Worm (Caenorhabditis elegans) whole organism, early embryonic: ENCODE results near the gene sdz-31.

Source experiments
- B0310.2 ChIP-seq: sonication (generic microtip); optimal IDR thresholded peaks from 2 replicates; lab custom pipeline; 2016; ENCODE audit warnings: mild to moderate bottlenecking, missing genetic modification characterization, missing compliant biosample characterization
- F13C5.2 ChIP-seq: sonication (generic microtip); optimal IDR thresholded peaks from 2 replicates; lab custom pipeline; 2017; ENCODE audit warnings: mild to moderate bottlenecking, missing genetic modification characterization, inconsistent platforms, missing compliant biosample characterization
- aly-1 ChIP-seq: sonication (generic microtip); optimal IDR thresholded peaks from 2 replicates; lab custom pipeline; 2016; ENCODE audit warnings: missing genetic modification characterization, missing compliant biosample characterization
- ama-1 ChIP-seq: fragments of 150-350 bp; optimal IDR thresholded peaks from 2 replicates; lab custom pipeline; 2014
- ceh-13 ChIP-seq: fragments of 200-800 bp; sonication (Bioruptor generic); optimal IDR thresholded peaks from 2 replicates; lab custom pipeline; 2018; ENCODE audit warnings: mild to moderate bottlenecking, missing genetic modification characterization, missing compliant biosample characterization
- ceh-36 ChIP-seq: sonication (generic microtip); optimal IDR thresholded peaks from 2 replicates; lab custom pipeline; 2016; ENCODE audit warnings: missing genetic modification characterization, inconsistent platforms, missing compliant biosample characterization
- ets-7 ChIP-seq: sonication (generic microtip); optimal IDR thresholded peaks from 2 replicates; lab custom pipeline; 2016; ENCODE audit warnings: missing genotype, missing genetic modification characterization, missing compliant biosample characterization
- flt-1 ChIP-seq: fragments of 200-800 bp; sonication (Bioruptor generic); IDR thresholded peaks from 2 replicates; pipeline ENCODE4 v1.3.6; 2022; ENCODE audit warnings: missing genetic modification characterization, missing compliant biosample characterization
- hmbx-1 ChIP-seq: sonication (generic microtip); optimal IDR thresholded peaks from 2 replicates; lab custom pipeline; 2016; ENCODE audit warnings: mild to moderate bottlenecking, missing genetic modification characterization, missing compliant biosample characterization
- hmg-4 ChIP-seq: fragments of 200-800 bp; sonication (Bioruptor generic); optimal IDR thresholded peaks from 2 replicates; lab custom pipeline; 2018; ENCODE audit warnings: mild to moderate bottlenecking, missing genetic modification characterization, missing compliant biosample characterization
- hnd-1 ChIP-seq: sonication (generic microtip); optimal IDR thresholded peaks from 2 replicates; lab custom pipeline; 2016; ENCODE audit warnings: missing genetic modification characterization, missing compliant biosample characterization
- pes-1 ChIP-seq: fragments of 200-800 bp; sonication (Bioruptor generic); IDR thresholded peaks from 2 replicates; pipeline ENCODE4 v1.3.6; 2022; ENCODE audit warnings: missing genetic modification reagents, missing genetic modification characterization, missing compliant biosample characterization
- scrt-1 ChIP-seq: fragments of 200-800 bp; sonication (Bioruptor generic); IDR thresholded peaks from 2 replicates; pipeline ENCODE4 v1.3.6; 2022; ENCODE audit warnings: missing genetic modification characterization, missing compliant biosample characterization
- sea-1 ChIP-seq: fragments of 200-800 bp; sonication (Bioruptor generic); conservative IDR thresholded peaks from 2 replicates; pipeline ENCODE4 v1.3.6; 2022; ENCODE audit warnings: missing genetic modification characterization, missing compliant biosample characterization
- tbx-11 ChIP-seq: fragments of 200-800 bp; sonication (Bioruptor generic); IDR thresholded peaks from 2 replicates; pipeline ENCODE4 v1.3.6; 2022; ENCODE audit warnings: missing genetic modification characterization, missing compliant biosample characterization
- tbx-37 ChIP-seq: fragments of 200-800 bp; sonication (Bioruptor generic); conservative IDR thresholded peaks from 2 replicates; pipeline ENCODE4 v1.3.6; 2022; ENCODE audit warnings: missing genetic modification reagents, missing genetic modification characterization, missing compliant biosample characterization
- tra-4 ChIP-seq: sonication (generic microtip); optimal IDR thresholded peaks from 2 replicates; lab custom pipeline; 2017; ENCODE audit warnings: missing genetic modification characterization, missing compliant biosample characterization

The sdz-31 gene

DNA sequence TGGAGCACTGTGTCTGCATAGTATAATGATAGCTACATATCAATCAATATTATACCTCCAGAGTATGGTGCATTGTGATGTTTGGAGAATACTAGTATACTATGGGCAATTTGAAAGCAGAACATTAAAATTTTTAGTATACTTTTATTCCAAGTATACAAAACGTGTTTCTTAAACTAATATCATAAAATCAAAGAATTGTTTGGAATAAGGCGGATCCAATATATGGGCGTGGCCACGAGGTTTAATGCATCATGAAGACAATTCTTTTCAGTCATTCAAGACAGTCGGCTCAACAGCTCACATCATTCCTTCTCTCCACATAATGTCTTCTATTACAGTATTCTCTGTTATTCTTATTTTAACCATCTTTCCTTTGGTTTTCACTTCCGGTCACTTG, at the start of gene sdz-31:
Gene sdz-31 (plus strand): TSS at position 301 of the 400 bp plus-strand sequence.
- TF ChIP-seq hnd-1 (no peak), ama-1 (lab: Kevin White, UChicago) (no peak), flt-1 (GFP tag; lab: Robert Waterston, UW) (no peak), sea-1 (GFP tag; lab: Robert Waterston, UW) (no peak), ceh-36 (tag; lab: Kevin White, UChicago) (no peak), ets-7 (tag; lab: Kevin White, UChicago) (no peak), hmg-4 (no peak), scrt-1 (GFP tag; lab: Robert Waterston, UW) (no peak)

DNA sequence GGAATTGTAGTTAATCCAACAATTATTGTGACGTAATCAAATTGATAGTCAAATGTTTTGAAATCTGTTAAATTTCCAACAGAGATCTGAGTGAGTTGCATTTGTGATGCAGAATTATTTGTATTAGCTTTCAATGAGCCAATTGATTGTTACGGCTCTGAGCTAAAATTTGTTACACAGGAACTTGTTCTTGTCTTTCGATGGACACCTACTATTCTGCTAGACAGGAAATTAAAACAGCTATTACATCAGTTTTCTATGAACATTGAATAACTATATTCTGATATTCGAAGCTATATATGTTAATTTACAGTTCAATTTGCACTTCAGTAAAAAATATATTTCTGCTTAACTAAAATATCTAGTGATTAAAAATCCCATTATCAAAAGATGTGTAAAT, 46.1 kb upstream of the sdz-31 start, which contains the start of gene sru-40:
Gene sru-40 (minus strand): TSS at position 101 of the 400 bp plus-strand sequence.
- TF ChIP-seq ceh-13 (no peak), tra-4 (tag; lab: Kevin White, UChicago) (no peak), F13C5.2 (tag; lab: Kevin White, UChicago) (no peak), hmg-4 (no peak), ama-1 (lab: Kevin White, UChicago) (no peak)

DNA sequence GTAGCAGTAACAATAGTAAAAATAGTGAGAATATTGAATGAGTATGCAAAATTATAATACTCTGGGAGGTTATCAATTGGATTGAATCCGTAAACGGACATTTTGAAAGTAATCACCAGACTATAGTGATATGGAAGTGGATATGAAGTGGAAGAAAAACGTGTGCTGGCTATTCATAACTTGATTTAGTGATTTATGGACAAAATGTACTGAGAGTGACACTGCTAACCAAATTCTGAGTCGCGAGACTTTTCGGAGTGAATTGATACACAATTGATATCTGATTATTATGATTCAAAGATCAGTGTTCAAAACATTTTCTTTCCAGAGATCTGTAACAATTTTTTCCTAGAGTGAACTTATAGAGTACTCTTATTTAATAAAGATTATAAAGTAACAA, 44.0 kb upstream of the sdz-31 start, which contains the start of gene sru-38:
Gene sru-38 (minus strand): TSS at position 101 of the 400 bp plus-strand sequence.
- TF ChIP-seq tbx-11 (GFP tag; lab: Robert Waterston, UW): no peak
- TF ChIP-seq aly-1 (tag; lab: Kevin White, UChicago): no peak
- TF ChIP-seq hmbx-1 (tag; lab: Kevin White, UChicago): no peak
- no peak for TF ChIP-seq pes-1 (GFP tag; lab: Robert Waterston, UW)
- TF ChIP-seq flt-1 (GFP tag; lab: Robert Waterston, UW): no peak
- no peak for TF ChIP-seq F13C5.2 (tag; lab: Kevin White, UChicago)
- no peak for TF ChIP-seq tra-4 (tag; lab: Kevin White, UChicago)
- no peak for TF ChIP-seq ama-1 (lab: Kevin White, UChicago)
- no peak for TF ChIP-seq hnd-1

DNA sequence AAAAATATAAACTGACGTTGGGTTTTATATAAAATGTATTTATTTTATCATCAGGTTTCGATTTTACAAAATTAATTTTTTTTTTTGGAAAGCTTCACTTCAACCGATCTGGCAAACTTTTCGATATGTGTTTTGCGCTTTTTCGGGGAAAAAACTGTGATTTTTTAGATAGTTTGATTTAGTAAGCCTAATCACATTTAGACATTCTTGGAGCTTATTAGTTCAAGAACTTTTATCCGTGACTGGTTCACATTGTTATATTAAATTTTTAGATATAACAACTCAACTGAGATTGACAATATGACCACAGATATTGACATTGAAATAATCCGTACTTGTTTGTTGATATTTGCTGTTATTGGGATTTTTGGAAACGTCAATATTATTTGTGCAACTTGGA, 42.3 kb upstream of the sdz-31 start, which contains the start of gene srsx-21:
Gene srsx-21 (plus strand): TSS at position 301 of the 400 bp plus-strand sequence.
- no peak for TF ChIP-seq tbx-37
- no peak for TF ChIP-seq ceh-36 (tag; lab: Kevin White, UChicago)
- TF ChIP-seq flt-1 (GFP tag; lab: Robert Waterston, UW): no peak
- no peak for TF ChIP-seq hmbx-1 (tag; lab: Kevin White, UChicago)
- no peak for TF ChIP-seq tra-4 (tag; lab: Kevin White, UChicago)
- TF ChIP-seq ets-7 (tag; lab: Kevin White, UChicago): no peak
- TF ChIP-seq sea-1 (GFP tag; lab: Robert Waterston, UW): no peak
- no peak for TF ChIP-seq F13C5.2 (tag; lab: Kevin White, UChicago)
- TF ChIP-seq ceh-13: no peak
- no peak for TF ChIP-seq pes-1 (GFP tag; lab: Robert Waterston, UW)
- no peak for TF ChIP-seq scrt-1 (GFP tag; lab: Robert Waterston, UW)
- no peak for TF ChIP-seq tbx-11 (GFP tag; lab: Robert Waterston, UW)
- TF ChIP-seq aly-1 (tag; lab: Kevin White, UChicago): no peak
- TF ChIP-seq hnd-1: no peak
- no peak for TF ChIP-seq B0310.2 (tag; lab: Kevin White, UChicago)
- TF ChIP-seq hmg-4: no peak

DNA sequence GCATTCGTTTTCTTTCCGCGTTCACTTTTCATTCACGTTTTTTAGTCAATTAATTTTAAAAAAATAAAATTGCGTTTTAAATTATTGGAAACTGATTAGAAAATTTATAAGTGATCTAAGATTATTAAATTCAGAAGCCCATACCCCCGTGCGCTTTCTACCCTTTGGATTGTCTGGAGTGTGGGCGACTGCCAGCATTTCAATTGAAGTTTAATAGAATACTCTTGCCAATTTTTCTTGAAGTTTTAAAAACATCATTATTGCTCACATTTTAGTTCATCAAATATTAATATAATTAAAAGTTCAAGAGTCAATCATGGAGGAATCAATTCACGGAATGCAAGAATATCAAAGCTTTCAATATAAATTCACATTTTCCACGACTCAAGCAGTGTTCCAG, 38.6 kb upstream of the sdz-31 start, which contains the start of gene sru-36:
Gene sru-36 (plus strand): TSS at position 301 of the 400 bp plus-strand sequence.
- TF ChIP-seq ama-1 (lab: Kevin White, UChicago): no peak
- TF ChIP-seq hnd-1: no peak
- no peak for TF ChIP-seq hmbx-1 (tag; lab: Kevin White, UChicago)
- TF ChIP-seq B0310.2 (tag; lab: Kevin White, UChicago): no peak
- TF ChIP-seq tbx-37: no peak
- no peak for TF ChIP-seq ceh-36 (tag; lab: Kevin White, UChicago)
- no peak for TF ChIP-seq F13C5.2 (tag; lab: Kevin White, UChicago)
- no peak for TF ChIP-seq scrt-1 (GFP tag; lab: Robert Waterston, UW)

DNA sequence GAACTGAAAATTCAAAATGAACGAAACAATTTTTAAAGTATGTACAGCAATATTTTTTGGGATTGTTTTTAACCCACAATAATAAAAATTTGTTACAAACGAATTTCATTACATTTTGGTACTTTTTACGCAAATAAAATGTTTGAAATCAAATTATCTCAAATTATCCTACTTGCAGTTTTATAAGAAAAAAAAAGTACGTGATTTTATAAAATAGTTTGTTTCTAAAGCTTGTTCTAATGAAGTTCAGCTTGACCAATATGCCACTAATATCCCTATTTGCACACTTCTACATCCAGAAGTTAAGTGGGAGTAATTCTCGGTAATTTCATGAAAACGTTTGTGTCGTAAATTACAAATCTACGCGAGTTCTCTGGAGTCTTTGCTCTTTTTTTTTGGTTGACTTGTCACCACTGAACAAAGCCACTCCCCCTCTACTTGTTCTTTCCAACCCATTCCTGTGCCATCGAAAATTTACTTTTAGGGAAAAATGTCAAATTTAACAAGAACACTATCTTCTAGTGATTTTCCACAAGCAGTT, 36.5 kb upstream of the sdz-31 start, which contains the start of gene sru-8:
Gene sru-8 (plus strand): TSS at position 491 of the 541 bp plus-strand sequence.
- no peak for TF ChIP-seq hmg-4
- no peak for TF ChIP-seq ama-1 (lab: Kevin White, UChicago)
- TF ChIP-seq tbx-37: no peak
- no peak for TF ChIP-seq pes-1 (GFP tag; lab: Robert Waterston, UW)

DNA sequence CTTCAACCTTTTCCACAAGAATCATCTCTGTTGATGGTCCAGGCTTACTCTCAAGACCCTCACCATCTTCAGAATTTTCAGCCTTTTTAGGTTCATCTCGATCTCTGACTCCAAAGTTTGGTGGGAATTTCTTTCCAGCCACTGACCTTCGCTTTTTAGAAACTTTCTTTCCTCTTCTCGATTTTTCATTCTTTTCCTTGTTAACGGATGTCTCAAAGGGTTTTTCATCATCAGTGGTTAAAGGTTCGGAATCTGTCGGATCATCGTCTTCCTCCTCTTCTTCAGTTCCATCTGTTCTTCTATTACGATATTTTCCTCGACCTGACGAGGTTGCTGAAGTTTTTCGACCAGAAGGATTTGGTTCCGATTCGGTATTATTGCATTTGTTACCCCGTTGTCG, 31.4 kb upstream of the sdz-31 start:
- TF ChIP-seq ets-7 (tag; lab: Kevin White, UChicago) (no peak), ceh-13 (no peak), tbx-11 (GFP tag; lab: Robert Waterston, UW) (no peak), hnd-1 (no peak), F13C5.2 (tag; lab: Kevin White, UChicago) (no peak)

DNA sequence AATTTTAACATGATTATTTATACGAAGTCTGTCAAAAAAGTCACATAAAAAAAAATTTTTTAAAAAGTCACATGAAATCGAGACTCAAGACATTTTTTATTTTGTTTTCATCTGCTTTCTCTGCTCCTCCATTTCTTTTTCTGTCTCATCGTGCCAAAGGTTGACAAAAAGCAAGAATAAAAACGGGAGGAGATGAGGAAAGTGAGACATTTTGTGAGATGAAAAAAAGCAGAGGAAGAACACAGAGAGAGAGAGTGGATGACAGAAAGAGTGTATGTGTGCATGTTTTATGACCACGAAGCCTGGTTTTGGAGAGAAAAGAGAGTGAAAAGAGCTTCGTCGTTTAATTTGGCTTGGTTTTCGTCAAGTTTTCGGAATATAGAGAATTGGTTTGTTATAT, 26.2 kb upstream of the sdz-31 start:
- TF ChIP-seq ceh-13: no peak
- no peak for TF ChIP-seq ets-7 (tag; lab: Kevin White, UChicago)
- TF ChIP-seq tbx-37: no peak
- no peak for TF ChIP-seq tra-4 (tag; lab: Kevin White, UChicago)
- TF ChIP-seq hmg-4: no peak
- TF ChIP-seq B0310.2 (tag; lab: Kevin White, UChicago): no peak
- TF ChIP-seq tbx-11 (GFP tag; lab: Robert Waterston, UW): no peak
- TF ChIP-seq hmbx-1 (tag; lab: Kevin White, UChicago): no peak
- no peak for TF ChIP-seq pes-1 (GFP tag; lab: Robert Waterston, UW)
- no peak for TF ChIP-seq sea-1 (GFP tag; lab: Robert Waterston, UW)
- no peak for TF ChIP-seq hnd-1
- TF ChIP-seq F13C5.2 (tag; lab: Kevin White, UChicago): no peak
- TF ChIP-seq aly-1 (tag; lab: Kevin White, UChicago): no peak
- no peak for TF ChIP-seq scrt-1 (GFP tag; lab: Robert Waterston, UW)
- no peak for TF ChIP-seq ceh-36 (tag; lab: Kevin White, UChicago)
- TF ChIP-seq flt-1 (GFP tag; lab: Robert Waterston, UW): no peak
- no peak for TF ChIP-seq ama-1 (lab: Kevin White, UChicago)
